Fruit fly (Drosophila melanogaster): ENCODE measurements around the gene CG42375.

DNA sequence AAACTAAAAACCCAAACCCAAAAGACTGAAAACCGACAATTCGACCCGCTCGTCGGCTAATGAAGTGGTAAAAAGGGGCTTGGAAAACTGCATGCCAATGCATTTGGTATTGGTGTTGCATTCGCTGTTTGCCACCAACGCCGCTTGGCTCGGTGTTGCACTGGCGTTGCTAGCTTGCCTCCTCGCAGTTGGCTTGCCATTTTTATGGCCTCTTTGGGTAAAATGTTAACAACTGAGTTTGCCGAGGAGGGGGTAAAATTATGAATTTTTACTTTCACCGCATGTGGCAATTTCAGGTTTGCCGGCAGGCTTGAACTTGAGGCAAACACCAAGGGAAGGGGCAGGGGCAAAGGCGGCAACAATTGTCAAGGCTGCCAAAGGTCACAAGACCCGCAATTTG is 9.2 kb downstream of the CG42375 start:
- TF ChIP-seq CG8478 (optimal IDR thresholded peaks at IDR 0.05), result no peak
- no peak for TF ChIP-seq CTCF (optimal IDR thresholded peaks at IDR 0.05)
